Fruit fly (Drosophila melanogaster) whole organism, embryonic: Measurements from ENCODE around the gene CG33160.

ENCODE experiments used
- Antp ChIP-seq: fragments of 200-800 bp; sonication (Bioruptor generic); optimal IDR thresholded peaks from 3 replicates; lab custom pipeline; 2016; ENCODE audit warnings: missing biosample characterization, missing genetic modification characterization
- C15 ChIP-seq: fragments of 200-800 bp; sonication (Bioruptor generic); IDR thresholded peaks from 3 replicates; pipeline ENCODE4 v1.3.6; 2022; ENCODE audit warnings: missing biosample characterization, missing genetic modification characterization
- CG1024 ChIP-seq: fragments of 200-800 bp; sonication (Bioruptor generic); IDR thresholded peaks from 2 replicates; pipeline ENCODE4 v1.3.6; 2022; ENCODE audit warnings: missing biosample characterization, missing genetic modification characterization
- CG11093 ChIP-seq: fragments of 200-800 bp; sonication (Bioruptor generic); IDR thresholded peaks from 3 replicates; pipeline ENCODE4 v1.3.6; 2022; ENCODE audit warnings: missing biosample characterization, missing genetic modification characterization
- CG11247 ChIP-seq: fragments of 200-800 bp; sonication (Bioruptor generic); IDR thresholded peaks from 2 replicates; pipeline ENCODE4 v1.3.6; 2022; ENCODE audit warnings: missing biosample characterization, missing genetic modification characterization
- CG12155 ChIP-seq: fragments of 200-800 bp; sonication (Bioruptor generic); optimal IDR thresholded peaks from 3 replicates; lab custom pipeline; 2016; ENCODE audit warnings: missing biosample characterization, missing genetic modification characterization
- CG13287 ChIP-seq: fragments of 200-800 bp; sonication (Bioruptor generic); IDR thresholded peaks from 2 replicates; pipeline ENCODE4 v1.3.6; 2022; ENCODE audit warnings: missing biosample characterization, missing genetic modification characterization; ENCODE audit not compliant: partially characterized antibody
- CG15269 ChIP-seq: fragments of 200-800 bp; sonication (Bioruptor generic); optimal IDR thresholded peaks from 2 replicates; lab custom pipeline; 2018; ENCODE audit warnings: missing biosample characterization, mild to moderate bottlenecking, missing genetic modification characterization, moderate library complexity
- CG1602 ChIP-seq: fragments of 200-800 bp; sonication (Bioruptor generic); optimal IDR thresholded peaks from 3 replicates; lab custom pipeline; 2016; ENCODE audit warnings: missing biosample characterization, missing genetic modification characterization
- CG17361 ChIP-seq: fragments of 200-800 bp; sonication (Bioruptor generic); IDR thresholded peaks from 3 replicates; pipeline ENCODE4 v1.3.6; 2022; ENCODE audit warnings: missing biosample characterization, missing genetic modification characterization
- CG17612 ChIP-seq: fragments of 200-800 bp; sonication (Bioruptor generic); IDR thresholded peaks from 2 replicates; pipeline ENCODE4 v1.3.6; 2022; ENCODE audit warnings: missing biosample characterization, missing genetic modification characterization
- CG3065 ChIP-seq: fragments of 200-800 bp; sonication (Bioruptor generic); optimal IDR thresholded peaks from 2 replicates; lab custom pipeline; 2016; ENCODE audit warnings: missing biosample characterization, missing genetic modification characterization
- CG3163 ChIP-seq: fragments of 200-800 bp; sonication (Bioruptor generic); optimal IDR thresholded peaks from 3 replicates; lab custom pipeline; 2016; ENCODE audit warnings: missing biosample characterization, missing genetic modification characterization
- CG3995 ChIP-seq: fragments of 200-800 bp; sonication (Bioruptor generic); optimal IDR thresholded peaks from 3 replicates; lab custom pipeline; 2016; ENCODE audit warnings: missing biosample characterization, missing genetic modification characterization
- CG6683 ChIP-seq: fragments of 200-800 bp; sonication (Bioruptor generic); optimal IDR thresholded peaks from 2 replicates; lab custom pipeline; 2017; ENCODE audit warnings: missing biosample characterization, mild to moderate bottlenecking, missing genetic modification characterization, missing genetic modification reagents
- CG7987 ChIP-seq: fragments of 200-800 bp; sonication (Bioruptor generic); optimal IDR thresholded peaks from 2 replicates; lab custom pipeline; 2018; ENCODE audit warnings: missing biosample characterization, mild to moderate bottlenecking, missing genetic modification characterization, moderate library complexity
- D19A ChIP-seq: fragments of 200-800 bp; optimal IDR thresholded peaks from 3 replicates; lab custom pipeline; 2019; ENCODE audit warnings: missing biosample characterization, mild to moderate bottlenecking, missing genetic modification characterization, moderate library complexity
- Dbx ChIP-seq: fragments of 200-800 bp; sonication (Bioruptor generic); IDR thresholded peaks from 3 replicates; pipeline ENCODE4 v1.3.6; 2022; ENCODE audit warnings: missing biosample characterization, missing genetic modification characterization
- Elba2 ChIP-seq: fragments of 200-800 bp; sonication (Bioruptor generic); optimal IDR thresholded peaks from 3 replicates; lab custom pipeline; 2016; ENCODE audit warnings: missing biosample characterization, missing genetic modification characterization
- HHEX ChIP-seq: fragments of 200-800 bp; sonication (Bioruptor generic); optimal IDR thresholded peaks from 3 replicates; lab custom pipeline; 2017; ENCODE audit warnings: missing biosample characterization, mild to moderate bottlenecking, missing genetic modification characterization, missing genetic modification reagents
- HLHmδ ChIP-seq: fragments of 200-800 bp; sonication (Bioruptor generic); optimal IDR thresholded peaks from 2 replicates; lab custom pipeline; 2018; ENCODE audit warnings: missing biosample characterization, mild to moderate bottlenecking, missing genetic modification characterization, moderate library complexity
- Hand ChIP-seq: fragments of 200-800 bp; sonication (Bioruptor generic); optimal IDR thresholded peaks from 2 replicates; lab custom pipeline; 2017; ENCODE audit warnings: mild to moderate bottlenecking, missing biosample characterization, missing genetic modification reagents, missing genetic modification characterization
- Hey ChIP-seq: fragments of 200-800 bp; sonication (Bioruptor generic); optimal IDR thresholded peaks from 3 replicates; lab custom pipeline; 2018; ENCODE audit warnings: missing biosample characterization, mild to moderate bottlenecking, missing genetic modification characterization
- MTF-1 ChIP-seq: fragments of 200-800 bp; sonication (Bioruptor generic); optimal IDR thresholded peaks from 2 replicates; lab custom pipeline; 2018; ENCODE audit warnings: missing biosample characterization, mild to moderate bottlenecking, missing genetic modification characterization, borderline replicate concordance
- NC2β ChIP-seq: fragments of 200-800 bp; sonication (Bioruptor generic); optimal IDR thresholded peaks from 2 replicates; lab custom pipeline; 2016; ENCODE audit warnings: missing biosample characterization, missing genetic modification characterization
- Oaz ChIP-seq: fragments of 200-800 bp; sonication (Bioruptor generic); IDR thresholded peaks from 2 replicates; pipeline ENCODE4 v1.3.6; 2022; ENCODE audit warnings: missing biosample characterization, missing genetic modification characterization
- TFAM ChIP-seq: fragments of 200-800 bp; sonication (Bioruptor generic); optimal IDR thresholded peaks from 2 replicates; lab custom pipeline; 2017; ENCODE audit warnings: missing biosample characterization, missing genetic modification characterization, inconsistent platforms
- Xbp1 ChIP-seq: fragments of 200-800 bp; sonication (Bioruptor generic); optimal IDR thresholded peaks from 3 replicates; lab custom pipeline; 2016; ENCODE audit warnings: missing biosample characterization, mild to moderate bottlenecking, missing genetic modification characterization
- ara ChIP-seq: fragments of 200-800 bp; sonication (Bioruptor generic); IDR thresholded peaks from 2 replicates; pipeline ENCODE4 v1.3.6; 2022; ENCODE audit warnings: missing biosample characterization, missing genetic modification characterization
- ase ChIP-seq: fragments of 200-800 bp; sonication (Bioruptor generic); IDR thresholded peaks from 3 replicates; pipeline ENCODE4 v1.3.6; 2022; ENCODE audit warnings: missing biosample characterization, missing genetic modification characterization
- cad ChIP-seq: fragments of >200 bp; optimal IDR thresholded peaks from 2 replicates; lab custom pipeline; 2017; ENCODE audit warnings: missing biosample characterization, missing genetic modification characterization
- crol ChIP-seq: fragments of 200-800 bp; sonication (Bioruptor generic); IDR thresholded peaks from 2 replicates; pipeline ENCODE4 v1.3.6; 2022; ENCODE audit warnings: missing biosample characterization, missing genetic modification characterization
- cwo ChIP-seq: fragments of 200-800 bp; sonication (Bioruptor generic); optimal IDR thresholded peaks from 3 replicates; lab custom pipeline; 2017; ENCODE audit warnings: missing biosample characterization, missing genetic modification characterization, mild to moderate bottlenecking, moderate library complexity, missing genetic modification reagents
- fd3F ChIP-seq: fragments of 200-800 bp; sonication (Bioruptor generic); optimal IDR thresholded peaks from 2 replicates; lab custom pipeline; 2018; ENCODE audit warnings: missing biosample characterization, mild to moderate bottlenecking, missing genetic modification characterization, moderate library complexity
- gcm2 ChIP-seq: fragments of 200-800 bp; sonication (Bioruptor generic); optimal IDR thresholded peaks from 2 replicates; lab custom pipeline; 2016; ENCODE audit warnings: missing biosample characterization, missing genetic modification characterization
- ken ChIP-seq: fragments of 200-800 bp; sonication (Bioruptor generic); IDR thresholded peaks from 3 replicates; pipeline ENCODE4 v1.3.6; 2022; ENCODE audit warnings: missing biosample characterization, missing genetic modification characterization
- lov ChIP-seq, 2 experiments: fragments of 200-800 bp in 1 of 2; fragments of >200 bp in 1 of 2; sonication (Bioruptor generic) in 1 of 2; IDR thresholded peaks in 1 of 2; optimal IDR thresholded peaks in 1 of 2; 2 replicates in 1 of 2; 3 replicates in 1 of 2; pipeline versions ENCODE4 v1.3.6 to Lab custom; 2017 to 2022; ENCODE audit warnings: missing biosample characterization in 1 of 2, missing genetic modification characterization in 1 of 2
- nau ChIP-seq: fragments of 200-800 bp; sonication (Bioruptor generic); optimal IDR thresholded peaks from 3 replicates; lab custom pipeline; 2017; ENCODE audit warnings: missing biosample characterization, mild to moderate bottlenecking, missing genetic modification characterization, missing genetic modification reagents
- pros ChIP-seq: fragments of 200-800 bp; sonication (Bioruptor generic); optimal IDR thresholded peaks from 3 replicates; lab custom pipeline; 2019; ENCODE audit warnings: missing biosample characterization, mild to moderate bottlenecking, missing genetic modification characterization, moderate library complexity
- ro ChIP-seq: fragments of 200-800 bp; sonication (Bioruptor generic); IDR thresholded peaks from 2 replicates; pipeline ENCODE4 v1.3.6; 2022; ENCODE audit warnings: missing biosample characterization, missing genetic modification characterization
- salm ChIP-seq: fragments of 200-800 bp; sonication (Bioruptor generic); optimal IDR thresholded peaks from 2 replicates; lab custom pipeline; 2018; ENCODE audit warnings: missing biosample characterization, mild to moderate bottlenecking, missing genetic modification characterization
- sc ChIP-seq, 3 experiments: fragments of >200 bp in 2 of 3; fragments of 200-800 bp in 1 of 3; sonication (Bioruptor generic) in 1 of 3; optimal IDR thresholded peaks; 2 replicates in 2 of 3; 3 replicates in 1 of 3; lab custom pipeline; 2017; ENCODE audit warnings: mild to moderate bottlenecking in 1 of 3, missing biosample characterization in 1 of 3, missing genetic modification characterization in 1 of 3, missing genetic modification reagents in 1 of 3
- slbo ChIP-seq: fragments of 200-800 bp; sonication (Bioruptor generic); IDR thresholded peaks from 2 replicates; pipeline ENCODE4 v1.3.6; 2022; ENCODE audit warnings: missing biosample characterization, missing genetic modification characterization
- stc ChIP-seq: fragments of 200-800 bp; sonication (Bioruptor generic); IDR thresholded peaks from 2 replicates; pipeline ENCODE4 v1.3.6; 2022; ENCODE audit warnings: missing biosample characterization, missing genetic modification characterization
- tna ChIP-seq: fragments of 200-800 bp; sonication (Bioruptor generic); IDR thresholded peaks from 2 replicates; pipeline ENCODE4 v1.3.6; 2022; ENCODE audit warnings: missing biosample characterization, missing genetic modification characterization; ENCODE audit not compliant: partially characterized antibody
- trem ChIP-seq: fragments of 200-800 bp; optimal IDR thresholded peaks from 3 replicates; lab custom pipeline; 2019; ENCODE audit warnings: missing biosample characterization, mild to moderate bottlenecking, missing genetic modification characterization, moderate library complexity
- trh ChIP-seq: fragments of 200-800 bp; sonication (Bioruptor generic); optimal IDR thresholded peaks from 2 replicates; lab custom pipeline; 2016; ENCODE audit warnings: missing biosample characterization, missing genetic modification characterization
- tx ChIP-seq: fragments of 200-800 bp; sonication (Bioruptor generic); optimal IDR thresholded peaks from 2 replicates; lab custom pipeline; 2016; ENCODE audit warnings: missing biosample characterization, missing genetic modification characterization
- usp ChIP-seq: fragments of >200 bp; optimal IDR thresholded peaks from 2 replicates; lab custom pipeline; 2017; ENCODE audit warnings: missing biosample characterization, missing genetic modification characterization
- vvl ChIP-seq: fragments of 200-800 bp; sonication (Bioruptor generic); IDR thresholded peaks from 2 replicates; pipeline ENCODE4 v1.3.6; 2022; ENCODE audit warnings: missing biosample characterization, missing genetic modification characterization

The CG33160 gene

DNA sequence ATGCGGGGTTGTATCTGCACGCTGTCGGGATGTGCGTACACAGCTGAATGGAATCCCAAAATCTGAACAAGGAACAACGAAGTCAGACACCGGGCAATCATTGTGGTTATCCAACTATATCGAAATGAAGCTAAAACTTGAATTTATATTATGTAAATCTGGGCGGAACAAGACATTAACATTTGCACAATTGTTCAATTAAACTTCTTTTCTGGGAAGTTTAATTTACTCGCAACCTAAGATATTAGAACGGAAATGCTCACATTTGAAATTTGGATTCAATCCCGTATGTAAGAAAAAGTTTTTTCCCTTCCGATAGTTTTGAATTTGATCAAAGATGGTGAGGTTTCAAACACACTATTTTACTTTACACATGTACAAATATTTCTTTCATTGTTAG is at the start of gene CG33160:
TSS of gene CG33160 (minus strand) at position 101 of the 400 bp plus-strand sequence.
- no peak for TF ChIP-seq MTF-1
- no peak for TF ChIP-seq TFAM (GFP tag; lab: Kevin White, UChicago)
- TF ChIP-seq CG1024 (GFP tag; lab: Robert Waterston, UW): no peak
- TF ChIP-seq nau (GFP tag; lab: Kevin White, UChicago): no peak
- TF ChIP-seq Oaz: no peak
- TF ChIP-seq sc (optimal IDR thresholded peaks at IDR 0.05; lab: Kevin White, UChicago): no peak
- no peak for TF ChIP-seq sc (GFP tag; optimal IDR thresholded peaks at IDR 0.05; lab: Kevin White, UChicago)
- no peak for TF ChIP-seq CG12155 (GFP tag; lab: Kevin White, UChicago)
- TF ChIP-seq salm (tag; lab: Kevin White, UChicago): no peak
- no peak for TF ChIP-seq crol
- TF ChIP-seq Hand: no peak
- TF ChIP-seq CG15269 (tag; lab: Kevin White, UChicago): no peak
- TF ChIP-seq, all 482 proteins: peak for 0

DNA sequence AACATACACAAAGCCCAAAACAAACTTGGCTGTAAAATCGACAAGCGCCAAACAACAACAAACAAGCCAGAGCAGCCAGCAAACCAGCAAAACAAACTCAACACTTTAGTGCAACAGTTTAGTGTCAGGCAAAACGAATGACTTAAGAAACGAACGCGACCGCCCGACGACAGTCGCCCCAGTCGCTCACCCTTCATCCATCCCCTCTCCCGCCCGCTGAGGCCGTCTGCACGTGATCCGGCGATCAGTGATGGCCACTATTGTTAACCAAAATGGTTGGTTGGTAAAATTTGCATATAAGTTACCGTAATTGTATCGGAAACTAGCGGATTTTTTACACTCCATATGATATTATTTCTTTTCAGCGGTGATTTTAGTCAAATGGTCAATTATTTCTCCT is 47.5 kb upstream of the CG33160 start:
- TF ChIP-seq Dbx (GFP tag; lab: Robert Waterston, UW) (no peak), pros (GFP tag; lab: Kevin White, UChicago) (peak; percentile 52), cwo (GFP tag; lab: Kevin White, UChicago) (peak; percentile 86), trem (tag; lab: Kevin White, UChicago) (no peak), fd3F (GFP tag; lab: Kevin White, UChicago) (no peak), CG17361 (GFP tag; lab: Robert Waterston, UW) (no peak), ara (GFP tag; lab: Robert Waterston, UW) (no peak), tna (GFP tag; lab: Robert Waterston, UW) (no peak), Xbp1 (no peak), ro (GFP tag; lab: Robert Waterston, UW) (no peak), slbo (GFP tag; lab: Robert Waterston, UW) (no peak), CG11093 (no peak), gcm2 (GFP tag; lab: Kevin White, UChicago) (no peak), C15 (GFP tag; lab: Robert Waterston, UW) (no peak), HHEX (GFP tag; lab: Kevin White, UChicago) (no peak), ken (GFP tag; lab: Robert Waterston, UW) (0 out of 3 replicates have a peak, but pooled peaks have one; percentile 8), ase (0 out of 3 replicates have a peak, but pooled peaks have one; percentile 10), Elba2 (GFP tag; lab: Kevin White, UChicago) (no peak), CG7987 (GFP tag; lab: Kevin White, UChicago) (no peak), CG17612 (GFP tag; lab: Robert Waterston, UW) (no peak), tx (no peak), CG3065 (GFP tag; lab: Kevin White, UChicago) (no peak), CG3163 (GFP tag; lab: Kevin White, UChicago) (no peak), D19A (tag; lab: Kevin White, UChicago) (no peak), CG6683 (no peak), HLHmδ (GFP tag; lab: Kevin White, UChicago) (no peak), crol (peak; percentile 55), CG3995 (GFP tag; lab: Kevin White, UChicago) (no peak), lov (optimal IDR thresholded peaks at IDR 0.05; lab: Kevin White, UChicago) (no peak), lov (GFP tag; IDR thresholded peaks at IDR 0.05; lab: Robert Waterston, UW) (no peak), vvl (peak; percentile 69), CG11247 (GFP tag; lab: Robert Waterston, UW) (peak; percentile 35; the same call in 1 of the 2 replicates), CG13287 (GFP tag; lab: Robert Waterston, UW) (no peak), stc (GFP tag; lab: Robert Waterston, UW) (no peak), Antp (no peak), NC2β (GFP tag; lab: Kevin White, UChicago) (no peak), usp (no peak), cad (GFP tag; lab: Kevin White, UChicago) (no peak), Hey (tag; lab: Kevin White, UChicago) (no peak), nau (GFP tag; lab: Kevin White, UChicago) (no peak), trh (GFP tag; lab: Kevin White, UChicago) (no peak), CG1602 (GFP tag; lab: Kevin White, UChicago) (no peak)
